Worm (Caenorhabditis elegans): Measurements from ENCODE around the gene K03B4.9.

ce11 chrV:4655175-4655574 is 17.2 kb downstream of the K03B4.9 start, which contains the start of gene F41F3.9:
- TF ChIP-seq mdl-1 (tag; optimal IDR thresholded peaks at IDR 0.05) (no peak), mml-1 (tag; optimal IDR thresholded peaks at IDR 0.05) (no peak), nhr-237 (tag; optimal IDR thresholded peaks at IDR 0.05) (no peak), nhr-11 (tag; optimal IDR thresholded peaks at IDR 0.05) (no peak)
